Worm (Caenorhabditis elegans) whole organism, L2 larva: ENCODE measurements around the gene C35B1.7.

Source experiments
- R02D3.7 ChIP-seq: fragments of 150-350 bp; optimal IDR thresholded peaks from 2 replicates; lab custom pipeline; 2014; ENCODE audit warnings: missing biosample characterization, missing genetic modification characterization
- ZK546.5 ChIP-seq: sonication (generic microtip); optimal IDR thresholded peaks from 2 replicates; lab custom pipeline; 2017; ENCODE audit warnings: missing biosample characterization, missing genetic modification characterization
- ama-1 ChIP-seq: fragments of 150-350 bp; optimal IDR thresholded peaks from 2 replicates; lab custom pipeline; 2018; ENCODE audit warnings: inconsistent platforms
- gmeb-1 ChIP-seq: fragments of 150-350 bp; optimal IDR thresholded peaks from 2 replicates; lab custom pipeline; 2014; ENCODE audit warnings: missing biosample characterization, missing genetic modification characterization
- lsy-2 ChIP-seq, 2 experiments: fragments of 150-350 bp in 1 of 2; sonication (generic microtip) in 1 of 2; optimal IDR thresholded peaks; 2 replicates each; lab custom pipeline; 2014 to 2017; ENCODE audit warnings: missing biosample characterization in 2 of 2, missing genetic modification characterization in 2 of 2
- nhr-10 ChIP-seq: sonication (generic microtip); optimal IDR thresholded peaks from 2 replicates; lab custom pipeline; 2017; ENCODE audit warnings: missing biosample characterization, missing genetic modification characterization
- nhr-21 ChIP-seq: fragments of 150-350 bp; optimal IDR thresholded peaks from 2 replicates; lab custom pipeline; 2014; ENCODE audit warnings: missing biosample characterization, missing genetic modification characterization
- nhr-25 ChIP-seq: fragments of 150-350 bp; sonication (generic microtip); optimal IDR thresholded peaks from 3 replicates; lab custom pipeline; 2014; ENCODE audit warnings: missing biosample characterization, missing genetic modification characterization
- nhr-6 ChIP-seq: fragments of 150-350 bp; optimal IDR thresholded peaks from 2 replicates; lab custom pipeline; 2014; ENCODE audit warnings: missing biosample characterization, missing genetic modification characterization
- snpc-4 ChIP-seq: fragments of 150-350 bp; optimal IDR thresholded peaks from 2 replicates; lab custom pipeline; 2014; ENCODE audit warnings: missing biosample characterization, missing genetic modification characterization
- zag-1 ChIP-seq: fragments of 150-350 bp; optimal IDR thresholded peaks from 2 replicates; lab custom pipeline; 2014; ENCODE audit warnings: missing biosample characterization, missing genetic modification characterization
- ztf-4 ChIP-seq: fragments of 150-350 bp; optimal IDR thresholded peaks from 2 replicates; lab custom pipeline; 2014; ENCODE audit warnings: missing biosample characterization, missing genetic modification characterization

DNA sequence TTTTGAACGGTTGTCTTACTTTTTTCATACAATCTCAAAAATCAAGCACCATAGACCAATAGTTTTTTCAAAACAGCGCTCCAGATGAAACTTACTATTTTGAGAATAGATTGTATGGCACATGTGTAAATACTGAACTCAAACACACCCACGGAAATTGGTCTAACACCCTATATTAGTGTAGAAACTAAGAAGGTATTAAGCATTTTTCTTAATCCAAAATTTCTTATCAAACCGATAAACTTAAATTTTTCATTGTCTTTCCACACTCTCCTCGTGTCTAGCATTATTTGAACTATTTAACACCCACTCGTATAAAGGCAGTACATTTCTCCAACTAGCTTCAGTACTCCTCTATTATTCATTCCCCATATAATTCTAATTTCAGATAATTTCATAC lies 41.3 kb downstream of the C35B1.7 start:
- TF ChIP-seq snpc-4 (tag; lab: Kevin White, UChicago) (no peak), gmeb-1 (tag; lab: Kevin White, UChicago) (no peak), nhr-6 (no peak), R02D3.7 (tag; lab: Kevin White, UChicago) (no peak), ama-1 (lab: Kevin White, UChicago) (no peak), nhr-21 (tag; lab: Kevin White, UChicago) (no peak), lsy-2 (tag; optimal IDR thresholded peaks at IDR 0.05; lab: Kevin White, UChicago) (no peak), ztf-4 (tag; lab: Kevin White, UChicago) (no peak), ZK546.5 (no peak), nhr-25 (tag; lab: Kevin White, UChicago) (no peak), nhr-10 (tag; lab: Kevin White, UChicago) (no peak), zag-1 (no peak)
